Fruit fly (Drosophila melanogaster) whole organism, embryonic: ENCODE results near the gene Nup107.

Experiments
- BEAF-32 ChIP-seq: fragments of 200-800 bp; sonication (Bioruptor generic); optimal IDR thresholded peaks from 3 replicates; lab custom pipeline; 2017; ENCODE audit warnings: missing biosample characterization, missing genetic modification characterization, mild to moderate bottlenecking, moderate library complexity, missing genetic modification reagents
- CG10274 ChIP-seq: fragments of 200-800 bp; sonication (Bioruptor generic); optimal IDR thresholded peaks from 3 replicates; lab custom pipeline; 2017; ENCODE audit warnings: missing biosample characterization, mild to moderate bottlenecking, missing genetic modification characterization
- CG11093 ChIP-seq: fragments of 200-800 bp; sonication (Bioruptor generic); IDR thresholded peaks from 3 replicates; pipeline ENCODE4 v1.3.6; 2022; ENCODE audit warnings: missing biosample characterization, missing genetic modification characterization
- CG11398 ChIP-seq: fragments of 200-800 bp; sonication (Bioruptor generic); optimal IDR thresholded peaks from 2 replicates; lab custom pipeline; 2016; ENCODE audit warnings: missing biosample characterization, missing genetic modification characterization
- CG13296 ChIP-seq: fragments of 200-800 bp; sonication (Bioruptor generic); optimal IDR thresholded peaks from 3 replicates; lab custom pipeline; 2018; ENCODE audit warnings: missing biosample characterization, mild to moderate bottlenecking, missing genetic modification characterization
- CG13775 ChIP-seq: fragments of 200-800 bp; sonication (Bioruptor generic); optimal IDR thresholded peaks from 3 replicates; lab custom pipeline; 2017; ENCODE audit warnings: missing biosample characterization, mild to moderate bottlenecking, missing genetic modification characterization
- CG15011 ChIP-seq: fragments of 200-800 bp; sonication (Bioruptor generic); optimal IDR thresholded peaks from 3 replicates; lab custom pipeline; 2018; ENCODE audit warnings: missing biosample characterization, mild to moderate bottlenecking, missing genetic modification characterization
- CG15269 ChIP-seq: fragments of 200-800 bp; sonication (Bioruptor generic); optimal IDR thresholded peaks from 2 replicates; lab custom pipeline; 2018; ENCODE audit warnings: missing biosample characterization, mild to moderate bottlenecking, missing genetic modification characterization, moderate library complexity
- CG17361 ChIP-seq: fragments of 200-800 bp; sonication (Bioruptor generic); IDR thresholded peaks from 3 replicates; pipeline ENCODE4 v1.3.6; 2022; ENCODE audit warnings: missing biosample characterization, missing genetic modification characterization
- CG18262 ChIP-seq: fragments of 200-800 bp; optimal IDR thresholded peaks from 3 replicates; lab custom pipeline; 2019; ENCODE audit warnings: missing biosample characterization, mild to moderate bottlenecking, missing genetic modification characterization, moderate library complexity
- CG2120 ChIP-seq: fragments of 200-800 bp; sonication (Bioruptor generic); optimal IDR thresholded peaks from 3 replicates; lab custom pipeline; 2016; ENCODE audit warnings: missing biosample characterization, missing genetic modification characterization
- CG2678 ChIP-seq: fragments of 200-800 bp; sonication (Bioruptor generic); optimal IDR thresholded peaks from 3 replicates; lab custom pipeline; 2019; ENCODE audit warnings: missing biosample characterization, mild to moderate bottlenecking, missing genetic modification characterization, moderate library complexity
- CG4730 ChIP-seq: fragments of 200-800 bp; sonication (Bioruptor generic); IDR thresholded peaks from 2 replicates; pipeline ENCODE4 v1.3.6; 2022; ENCODE audit warnings: missing biosample characterization, missing genetic modification characterization
- CG5953 ChIP-seq: fragments of 200-800 bp; sonication (Bioruptor generic); IDR thresholded peaks from 2 replicates; pipeline ENCODE4 v1.3.6; 2022; ENCODE audit warnings: missing biosample characterization, missing genetic modification characterization
- CG6791 ChIP-seq: fragments of 200-800 bp; sonication (Bioruptor generic); IDR thresholded peaks from 3 replicates; pipeline ENCODE4 v1.3.6; 2022; ENCODE audit warnings: missing biosample characterization, missing genetic modification characterization; ENCODE audit not compliant: partially characterized antibody
- CG7271 ChIP-seq: fragments of 200-800 bp; sonication (Bioruptor generic); optimal IDR thresholded peaks from 2 replicates; lab custom pipeline; 2018; ENCODE audit warnings: missing biosample characterization, mild to moderate bottlenecking, missing genetic modification characterization, moderate library complexity
- CG7963 ChIP-seq: fragments of 200-800 bp; sonication (Bioruptor generic); IDR thresholded peaks from 3 replicates; pipeline ENCODE4 v1.3.6; 2022; ENCODE audit warnings: missing biosample characterization, missing genetic modification characterization; ENCODE audit not compliant: partially characterized antibody
- CG8359 ChIP-seq: fragments of 200-800 bp; sonication (Bioruptor generic); optimal IDR thresholded peaks from 2 replicates; lab custom pipeline; 2017; ENCODE audit warnings: missing biosample characterization, mild to moderate bottlenecking, missing genetic modification characterization, borderline replicate concordance
- CG9817 ChIP-seq: fragments of 200-800 bp; sonication (Bioruptor generic); optimal IDR thresholded peaks from 2 replicates; lab custom pipeline; 2018; ENCODE audit warnings: missing biosample characterization, mild to moderate bottlenecking, missing genetic modification characterization, moderate library complexity
- CG9876 ChIP-seq: fragments of 200-800 bp; sonication (Bioruptor generic); optimal IDR thresholded peaks from 2 replicates; lab custom pipeline; 2016; ENCODE audit warnings: missing biosample characterization, missing genetic modification characterization
- CkIIα-i1 ChIP-seq: fragments of 200-800 bp; sonication (Bioruptor generic); IDR thresholded peaks from 2 replicates; pipeline ENCODE4 v1.3.6; 2022; ENCODE audit warnings: missing biosample characterization, missing genetic modification characterization
- Dp ChIP-seq: fragments of 200-800 bp; sonication (Bioruptor generic); optimal IDR thresholded peaks from 2 replicates; lab custom pipeline; 2018; ENCODE audit warnings: missing biosample characterization, mild to moderate bottlenecking, missing genetic modification characterization, moderate library complexity
- E2f1 ChIP-seq: fragments of 200-800 bp; sonication (Bioruptor generic); IDR thresholded peaks from 2 replicates; pipeline ENCODE4 v1.3.6; 2022; ENCODE audit warnings: missing biosample characterization, missing genetic modification characterization
- Hmx ChIP-seq: fragments of 200-800 bp; sonication (Bioruptor generic); optimal IDR thresholded peaks from 2 replicates; lab custom pipeline; 2016; ENCODE audit warnings: missing biosample characterization, missing genetic modification characterization
- Hr3 ChIP-seq: fragments of 200-800 bp; sonication (Bioruptor generic); optimal IDR thresholded peaks from 3 replicates; lab custom pipeline; 2016; ENCODE audit warnings: missing biosample characterization, missing genetic modification characterization
- Pdp1 ChIP-seq, 2 experiments: fragments of 200-800 bp; sonication (Bioruptor generic); optimal IDR thresholded peaks; 3 replicates each; lab custom pipeline; 2016; ENCODE audit warnings: missing biosample characterization in 2 of 2, missing genetic modification characterization in 2 of 2, mild to moderate bottlenecking in 1 of 2, moderate library complexity in 1 of 2
- Ravus ChIP-seq: fragments of 200-800 bp; sonication (Bioruptor generic); IDR thresholded peaks from 2 replicates; pipeline ENCODE4 v1.3.6; 2022; ENCODE audit warnings: missing biosample characterization, missing genetic modification characterization
- Sox100B ChIP-seq: fragments of 200-800 bp; sonication (Bioruptor generic); optimal IDR thresholded peaks from 3 replicates; lab custom pipeline; 2018; ENCODE audit warnings: missing biosample characterization, mild to moderate bottlenecking, missing genetic modification characterization
- Trl ChIP-seq, 3 experiments: fragments of >200 bp in 2 of 3; fragments of 200-800 bp in 1 of 3; sonication (Bioruptor generic) in 1 of 3; optimal IDR thresholded peaks; 2 replicates in 1 of 3; 3 replicates in 2 of 3; lab custom pipeline; 2016 to 2017; ENCODE audit warnings: missing biosample characterization in 1 of 3, missing genetic modification characterization in 1 of 3
- corto ChIP-seq: fragments of 200-800 bp; sonication (Bioruptor generic); optimal IDR thresholded peaks from 2 replicates; lab custom pipeline; 2016; ENCODE audit warnings: missing biosample characterization, mild to moderate bottlenecking, missing genetic modification characterization, moderate library complexity
- disco-r ChIP-seq: fragments of 200-800 bp; sonication (Bioruptor generic); optimal IDR thresholded peaks from 2 replicates; lab custom pipeline; 2016; ENCODE audit warnings: missing biosample characterization, missing genetic modification characterization
- dm ChIP-seq: fragments of 200-800 bp; sonication (Bioruptor generic); optimal IDR thresholded peaks from 3 replicates; lab custom pipeline; 2016; ENCODE audit warnings: missing biosample characterization, missing genetic modification characterization
- emc ChIP-seq: fragments of 200-800 bp; sonication (Bioruptor generic); optimal IDR thresholded peaks from 2 replicates; lab custom pipeline; 2016; ENCODE audit warnings: missing biosample characterization, missing genetic modification characterization
- en ChIP-seq: fragments of 200-800 bp; sonication (Bioruptor generic); optimal IDR thresholded peaks from 2 replicates; lab custom pipeline; 2016; ENCODE audit warnings: missing biosample characterization, missing genetic modification characterization
- esg ChIP-seq: fragments of 200-800 bp; sonication (Bioruptor generic); conservative IDR thresholded peaks from 2 replicates; pipeline ENCODE4 v1.3.6; 2022; ENCODE audit warnings: missing biosample characterization, missing genetic modification characterization
- fru ChIP-seq: fragments of >200 bp; optimal IDR thresholded peaks from 2 replicates; lab custom pipeline; 2017
- gsb-n ChIP-seq: fragments of 200-800 bp; sonication (Bioruptor generic); optimal IDR thresholded peaks from 3 replicates; lab custom pipeline; 2018; ENCODE audit warnings: missing biosample characterization, mild to moderate bottlenecking, missing genetic modification characterization
- gt ChIP-seq: fragments of 200-800 bp; sonication (Bioruptor generic); IDR thresholded peaks from 2 replicates; pipeline ENCODE4 v1.3.6; 2022; ENCODE audit warnings: missing biosample characterization, missing genetic modification characterization
- kni ChIP-seq: fragments of 200-800 bp; sonication (Bioruptor generic); optimal IDR thresholded peaks from 3 replicates; lab custom pipeline; 2017; ENCODE audit warnings: mild to moderate bottlenecking, missing biosample characterization, missing genetic modification reagents, missing genetic modification characterization
- lab ChIP-seq: fragments of 200-800 bp; sonication (Bioruptor generic); optimal IDR thresholded peaks from 3 replicates; lab custom pipeline; 2017; ENCODE audit warnings: missing biosample characterization, missing genetic modification characterization, mild to moderate bottlenecking, moderate library complexity, missing genetic modification reagents
- lbe ChIP-seq: fragments of 200-800 bp; sonication (Bioruptor generic); optimal IDR thresholded peaks from 2 replicates; lab custom pipeline; 2016; ENCODE audit warnings: missing biosample characterization, mild to moderate bottlenecking, missing genetic modification characterization
- luna ChIP-seq: fragments of 200-800 bp; sonication (Bioruptor generic); optimal IDR thresholded peaks from 2 replicates; lab custom pipeline; 2016; ENCODE audit warnings: missing biosample characterization, missing genetic modification characterization
- mirr ChIP-seq: fragments of 200-800 bp; sonication (Bioruptor generic); optimal IDR thresholded peaks from 3 replicates; lab custom pipeline; 2018; ENCODE audit warnings: missing biosample characterization, mild to moderate bottlenecking, missing genetic modification characterization
- oc ChIP-seq: fragments of 200-800 bp; sonication (Bioruptor generic); optimal IDR thresholded peaks from 2 replicates; lab custom pipeline; 2018; ENCODE audit warnings: missing biosample characterization, mild to moderate bottlenecking, missing genetic modification characterization, moderate library complexity
- pum ChIP-seq: fragments of 200-800 bp; sonication (Bioruptor generic); optimal IDR thresholded peaks from 2 replicates; lab custom pipeline; 2016; ENCODE audit warnings: missing biosample characterization, missing genetic modification characterization
- ranshi ChIP-seq: fragments of 200-800 bp; sonication (Bioruptor generic); IDR thresholded peaks from 2 replicates; pipeline ENCODE4 v1.3.6; 2022; ENCODE audit warnings: missing biosample characterization, missing genetic modification characterization
- slbo ChIP-seq: fragments of 200-800 bp; sonication (Bioruptor generic); IDR thresholded peaks from 2 replicates; pipeline ENCODE4 v1.3.6; 2022; ENCODE audit warnings: missing biosample characterization, missing genetic modification characterization
- sqz ChIP-seq: fragments of 200-800 bp; sonication (Bioruptor generic); optimal IDR thresholded peaks from 3 replicates; lab custom pipeline; 2018; ENCODE audit warnings: missing biosample characterization, mild to moderate bottlenecking, missing genetic modification characterization
- tgo ChIP-seq: fragments of 200-800 bp; sonication (Bioruptor generic); IDR thresholded peaks from 3 replicates; pipeline ENCODE4 v1.3.6; 2022; ENCODE audit warnings: missing biosample characterization, missing genetic modification characterization
- vnd ChIP-seq: fragments of 200-800 bp; sonication (Bioruptor generic); IDR thresholded peaks from 3 replicates; pipeline ENCODE4 v1.3.6; 2022; ENCODE audit warnings: missing biosample characterization, missing genetic modification characterization; ENCODE audit not compliant: partially characterized antibody
- zf30C ChIP-seq: fragments of 200-800 bp; sonication (Bioruptor generic); optimal IDR thresholded peaks from 3 replicates; lab custom pipeline; 2018; ENCODE audit warnings: missing biosample characterization, mild to moderate bottlenecking, missing genetic modification characterization

Nup107 gene

dm6 chr2L:10697992-10698391 is 37.9 kb downstream of the Nup107 start, which contains the start of gene CG7300 (continued):
- no peak for TF ChIP-seq CG15011 (GFP tag; lab: Kevin White, UChicago)
- peak; percentile 15 for TF ChIP-seq Hr3 (GFP tag; lab: Kevin White, UChicago)
- peak; percentile 54; the same call in 2 of the 3 replicates for TF ChIP-seq CG17361 (GFP tag; lab: Robert Waterston, UW)
- TF ChIP-seq sqz (GFP tag; lab: Kevin White, UChicago) = no peak
- TF ChIP-seq gsb-n (tag; lab: Kevin White, UChicago) = peak; percentile 32
- peak; percentile 24; the same call in 1 of the 2 replicates for TF ChIP-seq esg (GFP tag; lab: Robert Waterston, UW)
- no peak for TF ChIP-seq CG7963 (GFP tag; lab: Robert Waterston, UW)
- TF ChIP-seq CG11398 (GFP tag; lab: Kevin White, UChicago) = no peak
- TF ChIP-seq zf30C = no peak
- peak; percentile 41; the same call in 1 of the 2 replicates for TF ChIP-seq E2f1 (GFP tag; lab: Robert Waterston, UW)
- TF ChIP-seq CG2678 (tag; lab: Kevin White, UChicago) = peak; percentile 74
- peak; percentile 76 for TF ChIP-seq lab (GFP tag; lab: Kevin White, UChicago)
- no peak for TF ChIP-seq luna (GFP tag; lab: Kevin White, UChicago)
- no peak for TF ChIP-seq mirr
- no peak for TF ChIP-seq CG5953 (GFP tag; lab: Robert Waterston, UW)
- TF ChIP-seq dm (GFP tag; lab: Kevin White, UChicago) = no peak
- TF ChIP-seq disco-r (GFP tag; lab: Kevin White, UChicago) = no peak
- no peak for TF ChIP-seq Dp (GFP tag; lab: Kevin White, UChicago)
- peak; percentile 81 for TF ChIP-seq slbo
- TF ChIP-seq CG7271 (tag; lab: Kevin White, UChicago) = no peak
- TF ChIP-seq BEAF-32 (GFP tag; lab: Kevin White, UChicago) = no peak
- TF ChIP-seq vnd (GFP tag; lab: Robert Waterston, UW) = no peak
- TF ChIP-seq CG13296 (GFP tag; lab: Kevin White, UChicago) = no peak
- TF ChIP-seq en (GFP tag; lab: Kevin White, UChicago) = no peak
- TF ChIP-seq CkIIα-i1 (GFP tag; lab: Robert Waterston, UW) = no peak
- peak; percentile 83 for TF ChIP-seq CG2120 (GFP tag; lab: Kevin White, UChicago)
- peak in 1 of 2 experiments; percentile 56 for TF ChIP-seq Pdp1 (GFP tag; optimal IDR thresholded peaks at IDR 0.05; lab: Kevin White, UChicago)
- TF ChIP-seq CG6791 (GFP tag; lab: Robert Waterston, UW) = no peak
- no peak for TF ChIP-seq lbe (GFP tag; lab: Kevin White, UChicago)
- peak; percentile 64 for TF ChIP-seq CG15269 (tag; lab: Kevin White, UChicago)
- peak; percentile 59 for TF ChIP-seq CG18262 (tag; lab: Kevin White, UChicago)
- TF ChIP-seq CG4730 (GFP tag; lab: Robert Waterston, UW) = peak; percentile 40; the same call in 1 of the 2 replicates
- TF ChIP-seq Sox100B (GFP tag; lab: Kevin White, UChicago) = peak; percentile 12
- peak; percentile 39 for TF ChIP-seq oc
- no peak for TF ChIP-seq corto (GFP tag; lab: Kevin White, UChicago)
- TF ChIP-seq Trl (optimal IDR thresholded peaks at IDR 0.05; lab: Kevin White, UChicago) = no peak
- peak; percentile 32 for TF ChIP-seq Trl (GFP tag; optimal IDR thresholded peaks at IDR 0.05; lab: Kevin White, UChicago)
- TF ChIP-seq CG11093 (GFP tag; lab: Robert Waterston, UW) = no peak
- TF ChIP-seq CG10274 (GFP tag; lab: Kevin White, UChicago) = peak; percentile 9
- TF ChIP-seq pum (GFP tag; lab: Kevin White, UChicago) = no peak
- TF ChIP-seq CG9817 (tag; lab: Kevin White, UChicago) = peak; percentile 41
- TF ChIP-seq ranshi = no peak
- no peak for TF ChIP-seq gt (GFP tag; lab: Robert Waterston, UW)
- TF ChIP-seq kni (GFP tag; lab: Kevin White, UChicago) = no peak
- TF ChIP-seq tgo (GFP tag; lab: Robert Waterston, UW) = peak; percentile 65
- TF ChIP-seq CG13775 = no peak
- TF ChIP-seq CG9876 = no peak
- no peak for TF ChIP-seq Hmx (GFP tag; lab: Kevin White, UChicago)
- peak; percentile 26; the same call in 1 of the 2 replicates for TF ChIP-seq Ravus (GFP tag; lab: Robert Waterston, UW)
- no peak for TF ChIP-seq emc (GFP tag; lab: Kevin White, UChicago)
- no peak for TF ChIP-seq CG8359 (GFP tag; lab: Kevin White, UChicago)
- TF ChIP-seq fru (lab: Kevin White, UChicago) = no peak
